4 worm cellular contexts compared by ENCODE assay signal in the genomic region with DNA sequence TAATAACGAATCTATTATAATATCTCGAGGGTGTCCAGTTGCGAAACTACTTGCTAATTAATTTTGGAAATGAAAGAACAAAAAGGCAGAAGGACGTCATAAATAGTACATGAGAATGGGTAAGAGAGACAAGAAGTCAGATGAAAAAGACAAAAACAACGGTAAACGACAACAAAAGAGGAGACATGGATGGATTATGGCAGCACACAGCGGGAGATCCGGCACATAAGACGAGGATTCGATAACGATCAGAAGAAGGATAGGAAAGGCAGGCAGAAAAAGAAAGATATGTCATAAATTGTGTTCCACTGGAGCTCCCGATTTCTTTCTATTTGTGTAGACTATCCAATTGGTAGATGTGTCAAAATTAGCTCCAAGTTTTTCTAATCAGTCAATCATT.
A peak's percentile ranks its signal among the peaks of the same experiment; 100 is the strongest.
TF ChIP-seq lines count a peak whose summit lies in the region.

No protein-coding gene starts in this region.

TF ChIP-seq in whole organism, L1 larva, 84 proteins besides CTCF, POLR2A, EP300 and RAD21:
- TF ChIP-seq pag-3 (tag; optimal IDR thresholded peaks at IDR 0.05; lab: Kevin White, UChicago; ENCODE audit: borderline replicate concordance, insufficient read depth): no peak
- peak; percentile 29 for TF ChIP-seq nhr-85 (tag; lab: Kevin White, UChicago)
- peak; percentile 28 for TF ChIP-seq lin-14 (GFP tag; optimal IDR thresholded peaks at IDR 0.05; lab: Kevin White, UChicago)

TF ChIP-seq in whole organism, L4 larva, 104 proteins besides CTCF, POLR2A, EP300 and RAD21:
- TF ChIP-seq aha-1 (tag; lab: Kevin White, UChicago) (peak; percentile 39), fkh-10 (GFP tag; optimal IDR thresholded peaks at IDR 0.05; lab: Kevin White, UChicago) (no peak), F10B5.3 (tag; optimal IDR thresholded peaks at IDR 0.05; lab: Kevin White, UChicago) (no peak)
TF ChIP-seq in whole organism, L4 larva: peak in this region for 1.

TF ChIP-seq in whole organism, late embryonic, 69 proteins besides CTCF, POLR2A, EP300 and RAD21:
- TF ChIP-seq lim-6 (tag; optimal IDR thresholded peaks at IDR 0.05; lab: Kevin White, UChicago): no peak
- peak; percentile 58 for TF ChIP-seq ref-2 (tag; optimal IDR thresholded peaks at IDR 0.05; lab: Kevin White, UChicago)
TF ChIP-seq in whole organism, late embryonic: peak in this region for 1.

TF ChIP-seq in whole organism, mixed stage, embryonic, 35 proteins besides CTCF, POLR2A, EP300 and RAD21:
- TF ChIP-seq nhr-2 (tag; optimal IDR thresholded peaks at IDR 0.05; lab: Kevin White, UChicago) (no peak), ces-1 (GFP tag; optimal IDR thresholded peaks at IDR 0.05; lab: Kevin White, UChicago) (no peak), hlh-1 (tag; optimal IDR thresholded peaks at IDR 0.05; lab: Kevin White, UChicago) (no peak), mls-2 (tag; optimal IDR thresholded peaks at IDR 0.05; lab: Kevin White, UChicago) (peak; percentile 43), sem-2 (GFP tag; optimal IDR thresholded peaks at IDR 0.05; lab: Kevin White, UChicago) (no peak), tbx-8 (GFP tag; optimal IDR thresholded peaks at IDR 0.05; lab: Kevin White, UChicago) (no peak), elt-1 (tag; optimal IDR thresholded peaks at IDR 0.05; lab: Kevin White, UChicago; ENCODE audit: borderline replicate concordance, insufficient read depth) (peak; percentile 50), ham-2 (GFP tag; optimal IDR thresholded peaks at IDR 0.05; lab: Kevin White, UChicago) (no peak), ceh-43 (GFP tag; optimal IDR thresholded peaks at IDR 0.05; lab: Kevin White, UChicago) (no peak)
